Fruit fly (Drosophila melanogaster) whole organism, pupa: ENCODE data around the gene CG7432.

Experiments
- CG10348 ChIP-seq: fragments of 200-800 bp; sonication (Bioruptor generic); IDR thresholded peaks from 2 replicates; pipeline ENCODE4 v1.3.6; 2022; ENCODE audit warnings: missing biosample characterization, missing genetic modification characterization
- CG12605 ChIP-seq: fragments of 200-800 bp; sonication (Bioruptor generic); IDR thresholded peaks from 2 replicates; pipeline ENCODE4 v1.3.6; 2022; ENCODE audit warnings: missing biosample characterization, missing genetic modification characterization
- CG13204 ChIP-seq: fragments of 200-800 bp; sonication (Bioruptor generic); optimal IDR thresholded peaks from 2 replicates; lab custom pipeline; 2018; ENCODE audit warnings: missing biosample characterization, mild to moderate bottlenecking, missing genetic modification characterization, moderate library complexity
- CG14655 ChIP-seq: fragments of 200-800 bp; sonication (Bioruptor generic); optimal IDR thresholded peaks from 3 replicates; lab custom pipeline; 2017; ENCODE audit warnings: mild to moderate bottlenecking, missing biosample characterization, missing genetic modification reagents, missing genetic modification characterization
- CG15710 ChIP-seq: fragments of 200-800 bp; sonication (Bioruptor generic); optimal IDR thresholded peaks from 2 replicates; lab custom pipeline; 2018; ENCODE audit warnings: missing biosample characterization, mild to moderate bottlenecking, missing genetic modification characterization, moderate library complexity
- CG17806 ChIP-seq: fragments of 200-800 bp; sonication (Bioruptor generic); optimal IDR thresholded peaks from 2 replicates; lab custom pipeline; 2018; ENCODE audit warnings: missing biosample characterization, mild to moderate bottlenecking, missing genetic modification characterization, moderate library complexity
- CG32121 ChIP-seq: fragments of 200-800 bp; sonication (Bioruptor generic); IDR thresholded peaks from 2 replicates; pipeline ENCODE4 v1.3.6; 2022; ENCODE audit warnings: missing biosample characterization, missing genetic modification characterization
- CG34367 ChIP-seq: fragments of 200-800 bp; sonication (Bioruptor generic); optimal IDR thresholded peaks from 2 replicates; lab custom pipeline; 2018; ENCODE audit warnings: missing biosample characterization, mild to moderate bottlenecking, missing genetic modification characterization
- CG4496 ChIP-seq: fragments of 200-800 bp; sonication (Bioruptor generic); IDR thresholded peaks from 3 replicates; pipeline ENCODE4 v1.3.6; 2022; ENCODE audit warnings: missing biosample characterization, missing genetic modification characterization
- CG8159 ChIP-seq: fragments of 200-800 bp; sonication (Bioruptor generic); optimal IDR thresholded peaks from 3 replicates; lab custom pipeline; 2018; ENCODE audit warnings: missing biosample characterization, mild to moderate bottlenecking, missing genetic modification characterization, moderate library complexity
- CG8301 ChIP-seq: fragments of 200-800 bp; sonication (Bioruptor generic); optimal IDR thresholded peaks from 2 replicates; lab custom pipeline; 2018; ENCODE audit warnings: missing biosample characterization, mild to moderate bottlenecking, missing genetic modification characterization
- CG9948 ChIP-seq: fragments of 200-800 bp; sonication (Bioruptor generic); optimal IDR thresholded peaks from 2 replicates; lab custom pipeline; 2018; ENCODE audit warnings: missing biosample characterization, mild to moderate bottlenecking, missing genetic modification characterization, moderate library complexity
- D1 ChIP-seq: fragments of 200-800 bp; sonication (Bioruptor generic); optimal IDR thresholded peaks from 2 replicates; lab custom pipeline; 2018; ENCODE audit warnings: missing biosample characterization, mild to moderate bottlenecking, missing genetic modification characterization, moderate library complexity
- EcR ChIP-seq: fragments of 200-800 bp; sonication (Bioruptor generic); optimal IDR thresholded peaks from 3 replicates; lab custom pipeline; 2019; ENCODE audit warnings: missing biosample characterization, missing genetic modification characterization, mild to moderate bottlenecking, moderate library complexity, missing genetic modification reagents
- Ets98B ChIP-seq: fragments of 200-800 bp; sonication (Bioruptor generic); IDR thresholded peaks from 2 replicates; pipeline ENCODE4 v1.3.6; 2022; ENCODE audit warnings: missing biosample characterization, missing genetic modification characterization
- Pif1A ChIP-seq: fragments of 200-800 bp; sonication (Bioruptor generic); optimal IDR thresholded peaks from 3 replicates; lab custom pipeline; 2016; ENCODE audit warnings: missing biosample characterization, missing genetic modification characterization
- Pif1B ChIP-seq: fragments of 200-800 bp; sonication (Bioruptor generic); optimal IDR thresholded peaks from 3 replicates; lab custom pipeline; 2016; ENCODE audit warnings: missing biosample characterization, missing genetic modification characterization
- Snoo ChIP-seq: fragments of 200-800 bp; sonication (Bioruptor generic); optimal IDR thresholded peaks from 3 replicates; lab custom pipeline; 2017; ENCODE audit warnings: missing biosample characterization, mild to moderate bottlenecking, missing genetic modification characterization, inconsistent platforms
- fd96Ca ChIP-seq: fragments of 200-800 bp; sonication (Bioruptor generic); IDR thresholded peaks from 3 replicates; pipeline ENCODE4 v1.3.6; 2022; ENCODE audit warnings: missing biosample characterization, missing genetic modification characterization
- gl ChIP-seq: fragments of 200-800 bp; sonication (Bioruptor generic); optimal IDR thresholded peaks from 2 replicates; lab custom pipeline; 2018; ENCODE audit warnings: missing biosample characterization, mild to moderate bottlenecking, missing genetic modification characterization
- rn ChIP-seq: fragments of 200-800 bp; sonication (Bioruptor generic); IDR thresholded peaks from 2 replicates; pipeline ENCODE4 v1.3.6; 2022; ENCODE audit warnings: missing biosample characterization, missing genetic modification characterization

Gene CG7432

dm6 chr3R:19648289-19648916 is 16.4 kb upstream of the CG7432 start, which contains the start of the genes CG6195 and CG31220:
Gene CG6195 (minus strand): TSS chr3R:19648410.
Gene CG31220 (plus strand): TSS chr3R:19648487.
- TF ChIP-seq CG17806 (tag; lab: Kevin White, UChicago): no peak
- peak; percentile 31; the same call in 1 of the 3 replicates for TF ChIP-seq CG4496 (GFP tag; lab: Robert Waterston, UW)

dm6 chr3R:19650718-19651117 is 14.1 kb upstream of the CG7432 start, which contains the start of gene CG31219:
Gene CG31219 (plus strand): TSS chr3R:19651018.
- no peak for TF ChIP-seq CG10348 (GFP tag; lab: Robert Waterston, UW)
- TF ChIP-seq CG13204 (GFP tag; lab: Kevin White, UChicago): no peak
- TF ChIP-seq fd96Ca: no peak
- no peak for TF ChIP-seq Pif1A (GFP tag; lab: Kevin White, UChicago)
- TF ChIP-seq gl (tag; lab: Kevin White, UChicago): no peak
- TF ChIP-seq CG12605 (GFP tag; lab: Robert Waterston, UW): no peak
- TF ChIP-seq CG8159 (tag; lab: Kevin White, UChicago): no peak
- TF ChIP-seq CG4496 (GFP tag; lab: Robert Waterston, UW): no peak
- TF ChIP-seq Pif1B (GFP tag; lab: Kevin White, UChicago): no peak
- no peak for TF ChIP-seq CG32121
- no peak for TF ChIP-seq Snoo
- no peak for TF ChIP-seq Ets98B (GFP tag; lab: Robert Waterston, UW)
- no peak for TF ChIP-seq CG14655 (GFP tag; lab: Kevin White, UChicago)
- no peak for TF ChIP-seq EcR (GFP tag; lab: Kevin White, UChicago)
- TF ChIP-seq D1 (tag; lab: Kevin White, UChicago): no peak
- TF ChIP-seq rn (GFP tag; lab: Robert Waterston, UW): no peak

- TF ChIP-seq CG4496 (GFP tag; lab: Robert Waterston, UW): no peak
- TF ChIP-seq EcR (GFP tag; lab: Kevin White, UChicago): peak; percentile 82
- no peak for TF ChIP-seq CG32121
- TF ChIP-seq Snoo: no peak
- peak; percentile 89 for TF ChIP-seq CG12605 (GFP tag; lab: Robert Waterston, UW)
Measured at dm6 chr3R:19656455-19656854, 8.4 kb upstream of the CG7432 start.

- TF ChIP-seq D1 (tag; lab: Kevin White, UChicago) (no peak), CG17806 (tag; lab: Kevin White, UChicago) (no peak), Snoo (no peak), gl (tag; lab: Kevin White, UChicago) (no peak), CG15710 (tag; lab: Kevin White, UChicago) (no peak), Pif1B (GFP tag; lab: Kevin White, UChicago) (no peak), CG9948 (no peak), CG14655 (GFP tag; lab: Kevin White, UChicago) (no peak), fd96Ca (no peak), Ets98B (GFP tag; lab: Robert Waterston, UW) (no peak), CG8301 (no peak), CG13204 (GFP tag; lab: Kevin White, UChicago) (no peak), CG34367 (tag; lab: Kevin White, UChicago) (no peak), EcR (GFP tag; lab: Kevin White, UChicago) (no peak), Pif1A (GFP tag; lab: Kevin White, UChicago) (no peak), CG32121 (no peak), CG4496 (GFP tag; lab: Robert Waterston, UW) (no peak), CG10348 (GFP tag; lab: Robert Waterston, UW) (no peak), CG8159 (tag; lab: Kevin White, UChicago) (no peak), rn (GFP tag; lab: Robert Waterston, UW) (no peak)
Measured at dm6 chr3R:19657235-19657634, 7.6 kb upstream of the CG7432 start.

dm6 chr3R:19657766-19658165 is 7.0 kb upstream of the CG7432 start, which contains the start of gene CG6184:
Gene CG6184 (minus strand): TSS chr3R:19657866.
- TF ChIP-seq Ets98B (GFP tag; lab: Robert Waterston, UW) (no peak), EcR (GFP tag; lab: Kevin White, UChicago) (no peak), CG10348 (GFP tag; lab: Robert Waterston, UW) (no peak), CG12605 (GFP tag; lab: Robert Waterston, UW) (no peak), rn (GFP tag; lab: Robert Waterston, UW) (no peak), Pif1A (GFP tag; lab: Kevin White, UChicago) (no peak), CG8159 (tag; lab: Kevin White, UChicago) (no peak), Pif1B (GFP tag; lab: Kevin White, UChicago) (no peak), CG17806 (tag; lab: Kevin White, UChicago) (no peak), CG14655 (GFP tag; lab: Kevin White, UChicago) (no peak), D1 (tag; lab: Kevin White, UChicago) (no peak), Snoo (no peak), CG9948 (no peak)

DNA sequence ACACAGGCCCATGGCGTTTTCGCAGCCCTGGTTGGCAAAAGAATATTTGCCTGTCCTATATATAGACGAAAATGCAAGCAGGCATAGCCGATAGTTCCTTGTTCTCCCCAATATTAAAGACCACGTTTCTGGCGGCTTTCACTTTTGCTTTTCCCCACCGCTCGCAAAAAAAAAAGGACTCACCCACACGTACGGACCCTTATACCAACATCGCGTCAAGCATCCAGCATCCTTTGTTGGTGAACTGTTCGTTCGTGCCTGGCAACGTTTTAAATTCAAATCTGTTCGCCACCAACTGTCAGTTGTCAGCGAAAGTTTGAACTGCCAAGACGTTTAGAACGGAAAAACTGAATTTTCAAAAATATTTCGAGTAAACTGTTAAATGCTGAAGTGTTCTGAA is 5.4 kb upstream of the CG7432 start, which contains the start of gene ort:
TSS of gene ort (plus strand) at position 301 of the 400 bp plus-strand sequence.
- TF ChIP-seq fd96Ca (no peak), Pif1B (GFP tag; lab: Kevin White, UChicago) (no peak), Ets98B (GFP tag; lab: Robert Waterston, UW) (no peak), CG34367 (tag; lab: Kevin White, UChicago) (no peak), gl (tag; lab: Kevin White, UChicago) (no peak), D1 (tag; lab: Kevin White, UChicago) (no peak), CG8301 (no peak), rn (GFP tag; lab: Robert Waterston, UW) (no peak), CG32121 (no peak), CG8159 (tag; lab: Kevin White, UChicago) (no peak)
